Worm (Caenorhabditis elegans) whole organism, L3 larva: ENCODE results near the gene K01D12.7.

ENCODE experiments used
- ceh-9 ChIP-seq: sonication (generic microtip); optimal IDR thresholded peaks from 2 replicates; lab custom pipeline; 2018; ENCODE audit warnings: missing biosample characterization, missing genetic modification characterization
- elt-2 ChIP-seq: sonication (generic microtip); optimal IDR thresholded peaks from 2 replicates; lab custom pipeline; 2016; ENCODE audit warnings: missing genetic modification reagents, mild to moderate bottlenecking, missing genetic modification characterization, missing compliant biosample characterization
- elt-3 ChIP-seq, 3 experiments: fragments of 150-350 bp in 1 of 3; sonication (generic microtip) in 2 of 3; optimal IDR thresholded peaks; 2 replicates in 2 of 3; 4 replicates in 1 of 3; lab custom pipeline; 2014 to 2017; ENCODE audit warnings: missing biosample characterization in 3 of 3, missing genetic modification characterization in 3 of 3
- lin-39 ChIP-seq: fragments of 150-350 bp; optimal IDR thresholded peaks from 2 replicates; lab custom pipeline; 2018; ENCODE audit warnings: missing biosample characterization, missing genetic modification reagents, missing genetic modification characterization
- nhr-11 ChIP-seq: fragments of 150-350 bp; optimal IDR thresholded peaks from 2 replicates; lab custom pipeline; 2014; ENCODE audit warnings: missing biosample characterization, missing genetic modification characterization
- nhr-237 ChIP-seq: fragments of 150-350 bp; optimal IDR thresholded peaks from 2 replicates; lab custom pipeline; 2014; ENCODE audit warnings: missing biosample characterization, missing genetic modification characterization
- sea-2 ChIP-seq: fragments of 150-350 bp; sonication (generic microtip); optimal IDR thresholded peaks from 4 replicates; lab custom pipeline; 2014; ENCODE audit warnings: missing biosample characterization, missing genetic modification reagents, missing genetic modification characterization
- snpc-4 ChIP-seq: fragments of 150-350 bp; optimal IDR thresholded peaks from 2 replicates; lab custom pipeline; 2014; ENCODE audit warnings: missing biosample characterization, missing genetic modification characterization

ce11 chrV:12408525-12408924 is 7.2 kb upstream of the K01D12.7 start, which contains the start of gene cdr-4:
- TF ChIP-seq nhr-11 (tag; lab: Kevin White, UChicago): no peak
- no peak for TF ChIP-seq snpc-4 (tag; lab: Kevin White, UChicago)
- no peak for TF ChIP-seq nhr-237 (tag; lab: Kevin White, UChicago)
- TF ChIP-seq ceh-9: no peak
- no peak for TF ChIP-seq elt-2 (tag; lab: Kevin White, UChicago)
- no peak for TF ChIP-seq sea-2
- no peak for TF ChIP-seq lin-39 (tag; lab: Kevin White, UChicago)
- TF ChIP-seq elt-3 (tag; optimal IDR thresholded peaks at IDR 0.05; lab: Kevin White, UChicago): no peak
